Fruit fly (Drosophila melanogaster): ENCODE results near the gene CG15169.
A peak's percentile ranks its signal among the peaks of the same experiment; 100 is the strongest.

The CG15169 gene

dm6 chr2L:18968370-18969105 is 22.3 kb upstream of the CG15169 start, which contains the start of the genes Nak and Tango6:
TSS of gene Nak (minus strand) at chr2L:18968744.
TSS of gene Tango6 (plus strand) at chr2L:18969028.
- peak; percentile 53 for TF ChIP-seq CG11617 (GFP tag; optimal IDR thresholded peaks at IDR 0.05)
- no peak for TF ChIP-seq cnc (optimal IDR thresholded peaks at IDR 0.05)
- TF ChIP-seq Crg-1 (GFP tag; optimal IDR thresholded peaks at IDR 0.05) = peak; percentile 48
- peak; percentile 44 for TF ChIP-seq pad (GFP tag; optimal IDR thresholded peaks at IDR 0.05)
- TF ChIP-seq CG33017 (tag; optimal IDR thresholded peaks at IDR 0.05) = peak; percentile 41
- TF ChIP-seq kay (GFP tag; ENCODE audit: borderline replicate concordance) = no peak
- TF ChIP-seq CG7045 (GFP tag; optimal IDR thresholded peaks at IDR 0.05) = peak; percentile 40
- no peak for TF ChIP-seq CG12768 (GFP tag; optimal IDR thresholded peaks at IDR 0.05)
- TF ChIP-seq CG1620 (GFP tag; optimal IDR thresholded peaks at IDR 0.05) = peak; percentile 58
- TF ChIP-seq CG5204 (GFP tag; optimal IDR thresholded peaks at IDR 0.05) = peak; percentile 53
- TF ChIP-seq Hr96 (GFP tag; optimal IDR thresholded peaks at IDR 0.05) = peak; percentile 67
- peak; percentile 55 for TF ChIP-seq CG7101 (tag; optimal IDR thresholded peaks at IDR 0.05)
- TF ChIP-seq ovo (GFP tag; optimal IDR thresholded peaks at IDR 0.05) = no peak
- TF ChIP-seq tj (GFP tag; optimal IDR thresholded peaks at IDR 0.05) = peak; percentile 49
- TF ChIP-seq bab1 (GFP tag; optimal IDR thresholded peaks at IDR 0.05) = peak; percentile 63
- no peak for TF ChIP-seq Clk (GFP tag; optimal IDR thresholded peaks at IDR 0.05)
- TF ChIP-seq Mnt (GFP tag; optimal IDR thresholded peaks at IDR 0.05) = peak; percentile 71
- TF ChIP-seq cic (GFP tag; optimal IDR thresholded peaks at IDR 0.05) = peak; percentile 13
- peak; percentile 46 for TF ChIP-seq CG14711 (tag; optimal IDR thresholded peaks at IDR 0.05)
- peak; percentile 63 for TF ChIP-seq toe (GFP tag; optimal IDR thresholded peaks at IDR 0.05)

dm6 chr2L:18974063-18974779 is 16.6 kb upstream of the CG15169 start, which contains the start of the genes L2HGDH and CG10431:
TSS of gene L2HGDH (minus strand) at chr2L:18974448.
TSS of gene CG10431 (plus strand) at chr2L:18974710.
- TF ChIP-seq Clk (GFP tag; optimal IDR thresholded peaks at IDR 0.05) (peak; percentile 57), bab1 (GFP tag; optimal IDR thresholded peaks at IDR 0.05) (peak; percentile 47), ovo (GFP tag; optimal IDR thresholded peaks at IDR 0.05) (peak; percentile 81), CG12768 (GFP tag; optimal IDR thresholded peaks at IDR 0.05) (peak; percentile 80), CG7101 (tag; optimal IDR thresholded peaks at IDR 0.05) (peak; percentile 78), Mnt (GFP tag; optimal IDR thresholded peaks at IDR 0.05) (peak; percentile 80), Crg-1 (GFP tag; optimal IDR thresholded peaks at IDR 0.05) (peak; percentile 77), Hr96 (GFP tag; optimal IDR thresholded peaks at IDR 0.05) (peak; percentile 60), CG7045 (GFP tag; optimal IDR thresholded peaks at IDR 0.05) (peak; percentile 56), CG1620 (GFP tag; optimal IDR thresholded peaks at IDR 0.05) (peak; percentile 59), toe (GFP tag; optimal IDR thresholded peaks at IDR 0.05) (peak; percentile 83), kay (GFP tag; ENCODE audit: borderline replicate concordance) (no peak), pad (GFP tag; optimal IDR thresholded peaks at IDR 0.05) (peak; percentile 73), CG14711 (tag; optimal IDR thresholded peaks at IDR 0.05) (peak; percentile 68), cnc (optimal IDR thresholded peaks at IDR 0.05) (no peak), tj (GFP tag; optimal IDR thresholded peaks at IDR 0.05) (peak; percentile 76), CG11617 (GFP tag; optimal IDR thresholded peaks at IDR 0.05) (peak; percentile 83), CG5204 (GFP tag; optimal IDR thresholded peaks at IDR 0.05) (no peak), cic (GFP tag; optimal IDR thresholded peaks at IDR 0.05) (peak; percentile 84), CG33017 (tag; optimal IDR thresholded peaks at IDR 0.05) (peak; percentile 63)

dm6 chr2L:18976749-18977148 is 14.1 kb upstream of the CG15169 start:
- TF ChIP-seq kay (GFP tag; ENCODE audit: borderline replicate concordance) = no peak
- TF ChIP-seq Crg-1 (GFP tag; optimal IDR thresholded peaks at IDR 0.05) = no peak
- TF ChIP-seq CG14711 (tag; optimal IDR thresholded peaks at IDR 0.05) = no peak
- TF ChIP-seq CG33017 (tag; optimal IDR thresholded peaks at IDR 0.05) = no peak
- no peak for TF ChIP-seq CG11617 (GFP tag; optimal IDR thresholded peaks at IDR 0.05)
- TF ChIP-seq Clk (GFP tag; optimal IDR thresholded peaks at IDR 0.05) = no peak
- no peak for TF ChIP-seq CG7101 (tag; optimal IDR thresholded peaks at IDR 0.05)
- TF ChIP-seq bab1 (GFP tag; optimal IDR thresholded peaks at IDR 0.05) = no peak
- no peak for TF ChIP-seq CG1620 (GFP tag; optimal IDR thresholded peaks at IDR 0.05)
- no peak for TF ChIP-seq Hr96 (GFP tag; optimal IDR thresholded peaks at IDR 0.05)
- TF ChIP-seq pad (GFP tag; optimal IDR thresholded peaks at IDR 0.05) = no peak
- no peak for TF ChIP-seq cnc (optimal IDR thresholded peaks at IDR 0.05)
- no peak for TF ChIP-seq tj (GFP tag; optimal IDR thresholded peaks at IDR 0.05)
- no peak for TF ChIP-seq CG12768 (GFP tag; optimal IDR thresholded peaks at IDR 0.05)
- no peak for TF ChIP-seq ovo (GFP tag; optimal IDR thresholded peaks at IDR 0.05)
- TF ChIP-seq Mnt (GFP tag; optimal IDR thresholded peaks at IDR 0.05) = no peak
- TF ChIP-seq CG7045 (GFP tag; optimal IDR thresholded peaks at IDR 0.05) = no peak

dm6 chr2L:18978923-18979322 is 11.9 kb upstream of the CG15169 start:
- TF ChIP-seq toe (GFP tag; optimal IDR thresholded peaks at IDR 0.05) (no peak), cic (GFP tag; optimal IDR thresholded peaks at IDR 0.05) (no peak), bab1 (GFP tag; optimal IDR thresholded peaks at IDR 0.05) (no peak), Crg-1 (GFP tag; optimal IDR thresholded peaks at IDR 0.05) (no peak), CG7045 (GFP tag; optimal IDR thresholded peaks at IDR 0.05) (no peak), tj (GFP tag; optimal IDR thresholded peaks at IDR 0.05) (no peak), Mnt (GFP tag; optimal IDR thresholded peaks at IDR 0.05) (no peak), CG7101 (tag; optimal IDR thresholded peaks at IDR 0.05) (no peak)

dm6 chr2L:18979407-18979806 is 11.4 kb upstream of the CG15169 start:
- TF ChIP-seq CG1620 (GFP tag; optimal IDR thresholded peaks at IDR 0.05) (no peak), CG11617 (GFP tag; optimal IDR thresholded peaks at IDR 0.05) (no peak), Clk (GFP tag; optimal IDR thresholded peaks at IDR 0.05) (no peak), Crg-1 (GFP tag; optimal IDR thresholded peaks at IDR 0.05) (no peak), Hr96 (GFP tag; optimal IDR thresholded peaks at IDR 0.05) (no peak), CG12768 (GFP tag; optimal IDR thresholded peaks at IDR 0.05) (no peak), tj (GFP tag; optimal IDR thresholded peaks at IDR 0.05) (no peak), Mnt (GFP tag; optimal IDR thresholded peaks at IDR 0.05) (no peak), bab1 (GFP tag; optimal IDR thresholded peaks at IDR 0.05) (no peak)

Data from whole organism, adult.